Worm (Caenorhabditis elegans): ENCODE results near the gene fax-1.

fax-1 gene

ce11 chrX:3153133-3153532 is 46.0 kb downstream of the fax-1 start (continued):
- TF ChIP-seq zip-4 (GFP tag; optimal IDR thresholded peaks at IDR 0.05) (no peak), lin-15B (tag; optimal IDR thresholded peaks at IDR 0.05) (no peak), mab-9 (GFP tag; IDR thresholded peaks at IDR 0.05) (no peak), mep-1 (tag; optimal IDR thresholded peaks at IDR 0.05) (no peak), nhr-85 (tag) (no peak), ama-1 (optimal IDR thresholded peaks at IDR 0.05) (no peak), zag-1 (tag; optimal IDR thresholded peaks at IDR 0.05) (no peak)

ce11 chrX:3152361-3152760 is 46.8 kb downstream of the fax-1 start, which contains the start of gene bbln-1:
TSS of gene bbln-1 (minus strand) at chrX:3152461.
- TF ChIP-seq unc-86 (tag; optimal IDR thresholded peaks at IDR 0.05) (peak; percentile 37), ceh-82 (tag; optimal IDR thresholded peaks at IDR 0.05) (no peak)
